Fruit fly (Drosophila melanogaster): ENCODE measurements around the gene MFS10.
A peak's percentile ranks its signal among the peaks of the same experiment; 100 is the strongest.

MFS10 gene

DNA sequence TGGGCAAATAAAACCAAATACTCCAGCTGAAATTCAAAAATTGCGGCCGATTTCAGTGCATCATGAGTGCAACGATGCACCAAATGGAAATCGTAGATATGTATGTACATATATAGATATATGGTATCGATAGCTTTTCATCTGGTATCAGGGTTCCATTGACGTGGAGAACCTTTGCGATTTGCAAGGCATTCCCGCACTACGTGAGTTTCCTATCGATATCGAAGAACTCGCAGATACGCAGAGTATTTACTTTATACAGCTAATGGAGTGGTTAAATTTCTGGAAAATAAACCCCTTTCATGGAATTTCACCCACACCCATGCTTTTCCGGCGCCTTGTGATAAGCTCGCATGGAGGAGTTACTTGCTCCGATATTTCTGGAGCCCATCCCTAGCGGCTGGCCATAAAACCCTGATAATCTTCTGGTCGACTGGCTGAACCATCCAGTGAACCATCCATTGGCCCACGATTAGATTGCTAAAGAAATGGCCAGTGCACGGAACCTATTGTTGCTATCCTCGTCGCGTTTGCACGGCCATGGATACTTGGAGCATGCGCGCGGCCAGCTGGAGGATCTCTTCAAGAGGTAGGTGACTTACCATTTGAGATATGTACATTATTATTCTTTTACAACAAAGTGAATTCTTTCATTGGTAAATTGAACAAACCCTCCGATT is 34.6 kb upstream of the MFS10 start, which contains the start of gene CG2200 (continued):
- no peak for TF ChIP-seq crol (GFP tag; IDR thresholded peaks at IDR 0.05)
- no peak for TF ChIP-seq disco-r (GFP tag; optimal IDR thresholded peaks at IDR 0.05)
- no peak for TF ChIP-seq Lhr (GFP tag; optimal IDR thresholded peaks at IDR 0.05)
- TF ChIP-seq CG7839 (tag; optimal IDR thresholded peaks at IDR 0.05) = peak; percentile 21
- no peak for TF ChIP-seq ap (GFP tag; IDR thresholded peaks at IDR 0.05)
- no peak for TF ChIP-seq usp (GFP tag; optimal IDR thresholded peaks at IDR 0.05)
- peak; percentile 0 for TF ChIP-seq Sox100B (GFP tag; optimal IDR thresholded peaks at IDR 0.05)
- TF ChIP-seq CG33557 (GFP tag; optimal IDR thresholded peaks at IDR 0.05) = no peak
- TF ChIP-seq Ada2b (GFP tag; IDR thresholded peaks at IDR 0.05) = no peak
- peak; percentile 3 for TF ChIP-seq CG9817 (tag; optimal IDR thresholded peaks at IDR 0.05)
- peak; percentile 8 for TF ChIP-seq CG8924 (tag; optimal IDR thresholded peaks at IDR 0.05)
- TF ChIP-seq CG11456 (GFP tag; IDR thresholded peaks at IDR 0.05) = 0 out of 3 replicates have a peak, but pooled peaks have one; percentile 30
- no peak for TF ChIP-seq CG17802 (tag; optimal IDR thresholded peaks at IDR 0.05)
- no peak for TF ChIP-seq gsb (GFP tag; IDR thresholded peaks at IDR 0.05)
- peak; percentile 12 for TF ChIP-seq NfI (GFP tag; optimal IDR thresholded peaks at IDR 0.05)
- peak; percentile 0 for TF ChIP-seq YL-1 (GFP tag; optimal IDR thresholded peaks at IDR 0.05)
- peak; percentile 21 for TF ChIP-seq gcm (GFP tag; optimal IDR thresholded peaks at IDR 0.05)
- no peak for TF ChIP-seq CG17568 (GFP tag; optimal IDR thresholded peaks at IDR 0.05)
- TF ChIP-seq CG17385 (GFP tag; optimal IDR thresholded peaks at IDR 0.05) = peak; percentile 19
- TF ChIP-seq Fer3 (tag; optimal IDR thresholded peaks at IDR 0.05) = no peak
- no peak for TF ChIP-seq CG3726 (GFP tag; IDR thresholded peaks at IDR 0.05)
- TF ChIP-seq CG2712 (tag; optimal IDR thresholded peaks at IDR 0.05) = peak; percentile 38
- TF ChIP-seq ftz-f1 (GFP tag; optimal IDR thresholded peaks at IDR 0.05) = no peak
- TF ChIP-seq kni (GFP tag; optimal IDR thresholded peaks at IDR 0.05) = no peak
- TF ChIP-seq pho (GFP tag; optimal IDR thresholded peaks at IDR 0.05) = no peak
- TF ChIP-seq odd (GFP tag; optimal IDR thresholded peaks at IDR 0.05) = no peak
- peak; percentile 23 for TF ChIP-seq Fer1 (GFP tag; optimal IDR thresholded peaks at IDR 0.05)
- TF ChIP-seq Trl (optimal IDR thresholded peaks at IDR 0.05) = no peak
- TF ChIP-seq Trl (GFP tag; optimal IDR thresholded peaks at IDR 0.05) = peak; percentile 13
- peak; percentile 85 for TF ChIP-seq sd (tag; optimal IDR thresholded peaks at IDR 0.05)
- no peak for TF ChIP-seq rib (GFP tag; IDR thresholded peaks at IDR 0.05)
- no peak for TF ChIP-seq CG6854 (GFP tag; optimal IDR thresholded peaks at IDR 0.05)
- no peak for TF ChIP-seq ATbp (GFP tag; optimal IDR thresholded peaks at IDR 0.05)
- TF ChIP-seq maf-S (GFP tag; optimal IDR thresholded peaks at IDR 0.05) = peak; percentile 6
- no peak for TF ChIP-seq CG18764 (GFP tag; optimal IDR thresholded peaks at IDR 0.05)
- TF ChIP-seq Xbp1 (GFP tag; optimal IDR thresholded peaks at IDR 0.05) = peak; percentile 52
- peak; percentile 62 for TF ChIP-seq CG1603 (tag; optimal IDR thresholded peaks at IDR 0.05)
- no peak for TF ChIP-seq Kr (GFP tag; optimal IDR thresholded peaks at IDR 0.05)
- TF ChIP-seq CG12744 (GFP tag; optimal IDR thresholded peaks at IDR 0.05) = no peak
- TF ChIP-seq CG2116 (GFP tag; optimal IDR thresholded peaks at IDR 0.05) = peak; percentile 97
- TF ChIP-seq pnt (GFP tag; optimal IDR thresholded peaks at IDR 0.05) = no peak
- TF ChIP-seq CG2199 (GFP tag; IDR thresholded peaks at IDR 0.05) = no peak
- no peak for TF ChIP-seq CrebB (tag; optimal IDR thresholded peaks at IDR 0.05)
- TF ChIP-seq Deaf1 (tag; optimal IDR thresholded peaks at IDR 0.05) = no peak
- no peak for TF ChIP-seq ac (GFP tag; optimal IDR thresholded peaks at IDR 0.05)
- peak; percentile 5 for TF ChIP-seq CG16863 (GFP tag; optimal IDR thresholded peaks at IDR 0.05)
- TF ChIP-seq Hr78 (GFP tag; optimal IDR thresholded peaks at IDR 0.05) = no peak
- no peak for TF ChIP-seq da (GFP tag; optimal IDR thresholded peaks at IDR 0.05)
- TF ChIP-seq CG14710 (tag; optimal IDR thresholded peaks at IDR 0.05) = peak; percentile 39
- no peak for TF ChIP-seq CG4404 (GFP tag; IDR thresholded peaks at IDR 0.05)

All from whole organism, embryonic.